Worm (Caenorhabditis elegans) whole organism, L1 larva: ENCODE results near the gene mel-11.

Source experiments
- ama-1 ChIP-seq: fragments of 150-350 bp; optimal IDR thresholded peaks from 2 replicates; lab custom pipeline; 2014
- lin-39 ChIP-seq: fragments of 150-350 bp; optimal IDR thresholded peaks from 2 replicates; lab custom pipeline; 2014; ENCODE audit warnings: missing biosample characterization, missing genetic modification reagents, missing genetic modification characterization
- lir-3 ChIP-seq: sonication (generic microtip); optimal IDR thresholded peaks from 2 replicates; lab custom pipeline; 2016; ENCODE audit warnings: mild to moderate bottlenecking, missing genetic modification characterization, moderate library complexity, missing compliant biosample characterization; ENCODE audit not compliant: poor library complexity
- nhr-237 ChIP-seq: fragments of 150-350 bp; optimal IDR thresholded peaks from 2 replicates; lab custom pipeline; 2014; ENCODE audit warnings: missing biosample characterization, missing genetic modification characterization
- nhr-28 ChIP-seq: fragments of 150-350 bp; optimal IDR thresholded peaks from 2 replicates; lab custom pipeline; 2014; ENCODE audit warnings: missing biosample characterization, missing genetic modification characterization
- nhr-76 ChIP-seq: sonication (generic microtip); optimal IDR thresholded peaks from 2 replicates; lab custom pipeline; 2017; ENCODE audit warnings: missing biosample characterization, missing genetic modification characterization
- pax-3 ChIP-seq: fragments of 200-800 bp; sonication (Bioruptor generic); optimal IDR thresholded peaks from 2 replicates; lab custom pipeline; 2018; ENCODE audit warnings: mild to moderate bottlenecking, missing genetic modification characterization, moderate library complexity, missing compliant biosample characterization
- skn-1 ChIP-seq: fragments of 150-350 bp; optimal IDR thresholded peaks from 2 replicates; lab custom pipeline; 2014; ENCODE audit warnings: missing biosample characterization, missing genetic modification characterization
- sptf-1 ChIP-seq: fragments of 150-350 bp; optimal IDR thresholded peaks from 2 replicates; lab custom pipeline; 2014; ENCODE audit warnings: missing biosample characterization, missing genetic modification characterization
- unc-30 ChIP-seq: sonication (generic microtip); optimal IDR thresholded peaks from 2 replicates; lab custom pipeline; 2017; ENCODE audit warnings: missing biosample characterization, missing genetic modification characterization
- zag-1 ChIP-seq: fragments of 150-350 bp; optimal IDR thresholded peaks from 2 replicates; lab custom pipeline; 2014; ENCODE audit warnings: missing biosample characterization, missing genetic modification characterization
- ztf-4 ChIP-seq: fragments of 150-350 bp; optimal IDR thresholded peaks from 2 replicates; lab custom pipeline; 2014; ENCODE audit warnings: missing biosample characterization, missing genetic modification characterization

DNA sequence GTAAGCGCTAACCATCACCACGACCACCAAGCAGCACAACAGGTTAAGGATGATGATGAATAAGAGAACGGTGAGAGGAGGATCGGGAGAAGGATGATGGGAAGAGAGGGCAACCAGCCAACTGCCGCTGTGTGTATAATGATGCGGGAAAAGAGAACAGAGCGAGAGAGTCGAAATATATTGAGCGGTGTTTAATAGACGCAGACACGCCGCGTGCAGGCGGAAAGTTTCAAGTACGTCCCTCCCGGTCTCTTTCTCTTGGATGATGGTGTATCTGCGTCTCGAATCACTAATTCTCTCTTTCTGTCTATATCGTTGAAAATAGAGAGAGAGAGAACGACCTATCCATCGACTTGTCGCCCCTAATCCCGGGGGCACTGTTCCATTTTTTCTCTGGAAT is 1.6 kb upstream of the mel-11 start:
- TF ChIP-seq lin-39 (tag; lab: Kevin White, UChicago) (no peak), pax-3 (tag; lab: Kevin White, UChicago) (no peak), lir-3 (tag; lab: Kevin White, UChicago) (no peak), nhr-237 (tag; lab: Kevin White, UChicago) (no peak), zag-1 (tag; lab: Kevin White, UChicago) (no peak), nhr-76 (tag; lab: Kevin White, UChicago) (no peak), sptf-1 (tag; lab: Kevin White, UChicago) (no peak), ztf-4 (tag; lab: Kevin White, UChicago) (no peak), unc-30 (no peak), skn-1 (tag; lab: Kevin White, UChicago) (peak; percentile 34), ama-1 (no peak), nhr-28 (no peak)
